Worm (Caenorhabditis elegans): Measurements from ENCODE around the gene comt-3.

- TF ChIP-seq elt-4 (tag; optimal IDR thresholded peaks at IDR 0.05) (no peak), fkh-10 (GFP tag; optimal IDR thresholded peaks at IDR 0.05) (no peak), ama-1 (optimal IDR thresholded peaks at IDR 0.05) (no peak), nfya-1 (tag; optimal IDR thresholded peaks at IDR 0.05) (no peak), pag-3 (tag; optimal IDR thresholded peaks at IDR 0.05; ENCODE audit: borderline replicate concordance) (no peak), ceh-31 (tag; optimal IDR thresholded peaks at IDR 0.05) (no peak), ztf-16 (tag; optimal IDR thresholded peaks at IDR 0.05) (no peak), ets-4 (tag; optimal IDR thresholded peaks at IDR 0.05) (no peak)
Observed at ce11 chrV:2072807-2073206, 15.5 kb downstream of the comt-3 start, which contains the start of gene Y40B10A.9.

Measured in whole organism, late embryonic.